Worm (Caenorhabditis elegans) whole organism, L4 larva: ENCODE measurements around the gene rgs-3.

ENCODE experiments used
- attf-4 ChIP-seq: sonication (generic microtip); optimal IDR thresholded peaks from 3 replicates; lab custom pipeline; 2017; ENCODE audit warnings: missing biosample characterization, missing genetic modification characterization
- dpl-1 ChIP-seq: fragments of 150-350 bp; optimal IDR thresholded peaks from 2 replicates; lab custom pipeline; 2014; ENCODE audit warnings: missing biosample characterization, missing genetic modification reagents, missing genetic modification characterization
- jun-1 ChIP-seq: fragments of 150-350 bp; optimal IDR thresholded peaks from 2 replicates; lab custom pipeline; 2014; ENCODE audit warnings: missing biosample characterization, missing genetic modification reagents, missing genetic modification characterization
- lin-39 ChIP-seq: fragments of 150-350 bp; optimal IDR thresholded peaks from 2 replicates; lab custom pipeline; 2014; ENCODE audit warnings: missing biosample characterization, missing genetic modification reagents, missing genetic modification characterization
- snpc-1.2 ChIP-seq: fragments of 200-800 bp; sonication (Bioruptor generic); IDR thresholded peaks from 2 replicates; pipeline ENCODE4 v1.3.6; 2022; ENCODE audit warnings: missing genetic modification reagents, missing genetic modification characterization, missing compliant biosample characterization
- unc-39 ChIP-seq: sonication (generic microtip); optimal IDR thresholded peaks from 2 replicates; lab custom pipeline; 2017; ENCODE audit warnings: missing biosample characterization, missing genetic modification characterization

- TF ChIP-seq attf-4 (no peak), jun-1 (tag; lab: Kevin White, UChicago) (no peak), unc-39 (no peak), snpc-1.2 (no peak), dpl-1 (GFP tag; lab: Kevin White, UChicago) (no peak), lin-39 (tag; lab: Kevin White, UChicago) (no peak)
Measured at ce11 chrII:6109989-6110388, 10.4 kb downstream of the rgs-3 start.
